Worm (Caenorhabditis elegans): Measurements from ENCODE around the gene Y111B2A.12.

DNA sequence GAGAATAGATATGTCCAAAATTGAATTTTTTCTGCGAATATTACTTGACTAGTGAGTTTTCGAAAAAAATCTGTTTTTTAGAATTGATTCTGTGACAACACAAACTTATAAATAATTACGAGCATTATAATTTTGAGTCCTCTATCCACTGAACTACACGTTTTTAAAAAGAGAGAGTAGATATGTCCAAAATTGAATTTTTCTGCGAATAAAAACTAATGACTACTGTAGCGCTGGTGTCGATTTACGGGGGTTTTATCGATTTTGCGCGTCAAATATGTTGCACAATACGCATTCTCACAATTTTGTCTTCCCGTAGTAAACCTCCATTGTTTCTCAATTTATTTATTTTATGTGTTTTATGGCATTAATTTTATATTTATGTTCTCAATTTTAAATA is 42.9 kb downstream of the Y111B2A.12 start:
- TF ChIP-seq him-1 (tag; optimal IDR thresholded peaks at IDR 0.05), result no peak
- TF ChIP-seq dao-5 (tag; optimal IDR thresholded peaks at IDR 0.05), result no peak
- TF ChIP-seq W03F9.2 (tag; optimal IDR thresholded peaks at IDR 0.05), result no peak

All from whole organism, L4/young adult.